Worm (Caenorhabditis elegans) whole organism, L4/young adult: ENCODE results near the gene rpt-2.

ENCODE experiments used
- W03F9.2 ChIP-seq: fragments of 150-350 bp; optimal IDR thresholded peaks from 2 replicates; lab custom pipeline; 2014; ENCODE audit warnings: missing biosample characterization, missing genetic modification characterization
- him-1 ChIP-seq: sonication (generic microtip); optimal IDR thresholded peaks from 2 replicates; lab custom pipeline; 2016; ENCODE audit warnings: missing genotype, missing genetic modification reagents, missing genetic modification characterization, missing compliant biosample characterization

- TF ChIP-seq W03F9.2 (tag; lab: Kevin White, UChicago) = no peak
- TF ChIP-seq him-1 = no peak
These were observed 41.7 kb downstream of the rpt-2 start, which contains the start of gene acy-2 for ce11 chrV:5975724-5976123.
